Fruit fly (Drosophila melanogaster): Measurements from ENCODE around the gene qua.
A peak's percentile ranks its signal among the peaks of the same experiment; 100 is the strongest.

Gene qua

dm6 chr2L:17480943-17481580 is 15.9 kb downstream of the qua start, which contains the start of the genes fws and Lamtor3 (continued):
- peak; percentile 99 for TF ChIP-seq CG10209 (GFP tag; optimal IDR thresholded peaks at IDR 0.05)
- TF ChIP-seq NC2α (GFP tag; optimal IDR thresholded peaks at IDR 0.05), result peak; percentile 52
- peak; percentile 93 for TF ChIP-seq CG6854 (GFP tag; optimal IDR thresholded peaks at IDR 0.05)
- peak; percentile 91 to 98 for TF ChIP-seq Hr51 (GFP tag; optimal IDR thresholded peaks at IDR 0.05)
- TF ChIP-seq tx (GFP tag; optimal IDR thresholded peaks at IDR 0.05), result peak; percentile 87
- TF ChIP-seq CG5180 (GFP tag; optimal IDR thresholded peaks at IDR 0.05), result peak; percentile 82
- peak; percentile 90 for TF ChIP-seq CG4360 (GFP tag; IDR thresholded peaks at IDR 0.05)
- TF ChIP-seq repo (GFP tag; optimal IDR thresholded peaks at IDR 0.05), result peak; percentile 53
- TF ChIP-seq CG17361 (GFP tag; IDR thresholded peaks at IDR 0.05), result peak; percentile 98
- TF ChIP-seq NFAT (GFP tag; IDR thresholded peaks at IDR 0.05), result peak; percentile 99
- peak; percentile 100 for TF ChIP-seq Drgx (GFP tag; IDR thresholded peaks at IDR 0.05)
- TF ChIP-seq insv (GFP tag; optimal IDR thresholded peaks at IDR 0.05), result no peak
- peak; percentile 97 for TF ChIP-seq CG9727 (GFP tag; optimal IDR thresholded peaks at IDR 0.05)
- TF ChIP-seq pita (GFP tag; optimal IDR thresholded peaks at IDR 0.05), result no peak
- peak; percentile 87 for TF ChIP-seq CG3838 (GFP tag; optimal IDR thresholded peaks at IDR 0.05)
- TF ChIP-seq Atf3 (GFP tag; optimal IDR thresholded peaks at IDR 0.05), result peak; percentile 79
- TF ChIP-seq Atf-2 (GFP tag; optimal IDR thresholded peaks at IDR 0.05), result peak; percentile 68
- TF ChIP-seq CG15073 (GFP tag; optimal IDR thresholded peaks at IDR 0.05), result peak; percentile 79
- peak; percentile 98 for TF ChIP-seq Dek (tag; optimal IDR thresholded peaks at IDR 0.05)
- TF ChIP-seq stwl (tag; optimal IDR thresholded peaks at IDR 0.05), result peak; percentile 87
- TF ChIP-seq Adf1 (GFP tag; IDR thresholded peaks at IDR 0.05), result peak; percentile 89
- TF ChIP-seq CG4282 (GFP tag; optimal IDR thresholded peaks at IDR 0.05), result peak; percentile 44
- peak; percentile 81 for TF ChIP-seq nom (GFP tag; optimal IDR thresholded peaks at IDR 0.05)
- peak; percentile 85 for TF ChIP-seq CG33557 (GFP tag; optimal IDR thresholded peaks at IDR 0.05)
- peak; percentile 96 for TF ChIP-seq Fer1 (GFP tag; optimal IDR thresholded peaks at IDR 0.05)
- peak; percentile 99 for TF ChIP-seq CG14050 (GFP tag; IDR thresholded peaks at IDR 0.05)
- TF ChIP-seq mam (GFP tag; optimal IDR thresholded peaks at IDR 0.05), result peak; percentile 87
- peak; percentile 85 for TF ChIP-seq CG13624 (GFP tag; optimal IDR thresholded peaks at IDR 0.05)
- TF ChIP-seq crp (GFP tag; optimal IDR thresholded peaks at IDR 0.05), result peak in 1 of 2 experiments; percentile 87
- peak; percentile 96 for TF ChIP-seq CkIIα-i1 (GFP tag; IDR thresholded peaks at IDR 0.05)
- peak; percentile 99 for TF ChIP-seq Gug (GFP tag; IDR thresholded peaks at IDR 0.05)
- TF ChIP-seq CG1832 (GFP tag; optimal IDR thresholded peaks at IDR 0.05), result no peak
- TF ChIP-seq CG10147 (GFP tag; optimal IDR thresholded peaks at IDR 0.05), result peak; percentile 96
- peak; percentile 98 for TF ChIP-seq rib (GFP tag; IDR thresholded peaks at IDR 0.05)
- peak; percentile 96 for TF ChIP-seq CG13296 (GFP tag; optimal IDR thresholded peaks at IDR 0.05)
- TF ChIP-seq CG11695 (GFP tag; IDR thresholded peaks at IDR 0.05), result peak; percentile 99
- TF ChIP-seq nau (GFP tag; optimal IDR thresholded peaks at IDR 0.05), result peak; percentile 96
- peak; percentile 98 for TF ChIP-seq CG18262 (tag; optimal IDR thresholded peaks at IDR 0.05)
- peak; percentile 96 for TF ChIP-seq Ravus (GFP tag; IDR thresholded peaks at IDR 0.05)
- TF ChIP-seq CG32772 (GFP tag; IDR thresholded peaks at IDR 0.05), result peak; percentile 99
- TF ChIP-seq CG8765 (GFP tag; IDR thresholded peaks at IDR 0.05), result peak; percentile 99
- peak; percentile 98 for TF ChIP-seq CG1233 (GFP tag; optimal IDR thresholded peaks at IDR 0.05)
- peak; percentile 99 for TF ChIP-seq esg (GFP tag; conservative IDR thresholded peaks at IDR 0.05)
- 0 out of 2 replicates have a peak, but pooled peaks have one; percentile 40 for TF ChIP-seq sna (GFP tag; IDR thresholded peaks at IDR 0.05; ENCODE audit: partially characterized antibody)
- peak; percentile 96 for TF ChIP-seq CG10959 (GFP tag; IDR thresholded peaks at IDR 0.05)
- TF ChIP-seq trh (GFP tag; optimal IDR thresholded peaks at IDR 0.05), result peak; percentile 91
- peak; percentile 98 for TF ChIP-seq ap (GFP tag; IDR thresholded peaks at IDR 0.05)
- TF ChIP-seq Tbp (GFP tag; optimal IDR thresholded peaks at IDR 0.05), result no peak
- TF ChIP-seq sim (GFP tag; IDR thresholded peaks at IDR 0.05), result peak; percentile 97
- TF ChIP-seq HLHmδ (GFP tag; optimal IDR thresholded peaks at IDR 0.05), result no peak
